Fruit fly (Drosophila melanogaster): Measurements from ENCODE around the gene Amnionless.

Gene Amnionless

dm6 chr2L:267441-268089 is 21.4 kb downstream of the Amnionless start, which contains the start of gene CG17075 (continued):
- TF ChIP-seq nerfin-1 (tag; optimal IDR thresholded peaks at IDR 0.05) (peak; percentile 71), CG4360 (GFP tag; IDR thresholded peaks at IDR 0.05) (peak; percentile 63), HLHmδ (GFP tag; optimal IDR thresholded peaks at IDR 0.05) (no peak), CG11504 (tag; optimal IDR thresholded peaks at IDR 0.05) (peak; percentile 96), CG2202 (tag; optimal IDR thresholded peaks at IDR 0.05) (peak; percentile 58), CG8944 (GFP tag; optimal IDR thresholded peaks at IDR 0.05) (peak; percentile 49), Dll (GFP tag; IDR thresholded peaks at IDR 0.05; ENCODE audit: partially characterized antibody) (no peak), Hr51 (GFP tag; optimal IDR thresholded peaks at IDR 0.05) (peak; percentile 75 to 96), dimm (GFP tag; IDR thresholded peaks at IDR 0.05) (peak; percentile 92), sim (GFP tag; IDR thresholded peaks at IDR 0.05) (peak; percentile 53; the same call in 1 of the 2 replicates), dm (GFP tag; optimal IDR thresholded peaks at IDR 0.05) (peak; percentile 31), NFAT (GFP tag; IDR thresholded peaks at IDR 0.05) (peak; percentile 90), CG7745 (tag; optimal IDR thresholded peaks at IDR 0.05) (no peak), CG15479 (GFP tag; optimal IDR thresholded peaks at IDR 0.05) (no peak), CG9817 (tag; optimal IDR thresholded peaks at IDR 0.05) (peak; percentile 93), CG15011 (GFP tag; optimal IDR thresholded peaks at IDR 0.05) (peak; percentile 88), Bdp1 (GFP tag; optimal IDR thresholded peaks at IDR 0.05) (peak; percentile 77), Blimp-1 (GFP tag; optimal IDR thresholded peaks at IDR 0.05) (peak; percentile 89), CG6791 (GFP tag; IDR thresholded peaks at IDR 0.05; ENCODE audit: partially characterized antibody) (no peak), CG13123 (GFP tag; optimal IDR thresholded peaks at IDR 0.05) (peak; percentile 86), Dad (GFP tag; optimal IDR thresholded peaks at IDR 0.05) (peak; percentile 82), slp2 (GFP tag; optimal IDR thresholded peaks at IDR 0.05) (peak; percentile 56), CG30403 (GFP tag; optimal IDR thresholded peaks at IDR 0.05) (peak; percentile 96), MTF-1 (GFP tag; optimal IDR thresholded peaks at IDR 0.05; ENCODE audit: borderline replicate concordance) (peak; percentile 69), CG17328 (GFP tag; IDR thresholded peaks at IDR 0.05) (peak; percentile 96), CG3163 (GFP tag; optimal IDR thresholded peaks at IDR 0.05) (peak; percentile 24), CG1603 (tag; optimal IDR thresholded peaks at IDR 0.05) (peak; percentile 83), Drgx (GFP tag; IDR thresholded peaks at IDR 0.05) (peak; percentile 95), trh (GFP tag; optimal IDR thresholded peaks at IDR 0.05) (peak; percentile 88), CG5953 (GFP tag; IDR thresholded peaks at IDR 0.05) (peak; percentile 91), bowl (GFP tag; IDR thresholded peaks at IDR 0.05) (peak; percentile 88), CG7963 (GFP tag; IDR thresholded peaks at IDR 0.05; ENCODE audit: partially characterized antibody) (no peak), Nf-YA (GFP tag; IDR thresholded peaks at IDR 0.05) (peak; percentile 89), CG10959 (GFP tag; IDR thresholded peaks at IDR 0.05) (peak; percentile 77), CG17359 (tag; optimal IDR thresholded peaks at IDR 0.05) (peak; percentile 96), psq (GFP tag; optimal IDR thresholded peaks at IDR 0.05) (peak; percentile 84), NC2β (GFP tag; optimal IDR thresholded peaks at IDR 0.05) (peak; percentile 65), da (GFP tag; optimal IDR thresholded peaks at IDR 0.05) (peak; percentile 40), CTCF (GFP tag; optimal IDR thresholded peaks at IDR 0.05) (peak; percentile 43)

- TF ChIP-seq CG4707 (GFP tag; optimal IDR thresholded peaks at IDR 0.05) (no peak), CG17186 (GFP tag; optimal IDR thresholded peaks at IDR 0.05) (no peak), CG12299 (tag; optimal IDR thresholded peaks at IDR 0.05) (no peak), Jarid2 (GFP tag; optimal IDR thresholded peaks at IDR 0.05) (no peak), trem (tag; optimal IDR thresholded peaks at IDR 0.05) (peak; percentile 10), slou (GFP tag; optimal IDR thresholded peaks at IDR 0.05) (no peak), chinmo (GFP tag; IDR thresholded peaks at IDR 0.05; ENCODE audit: partially characterized antibody) (no peak), pzg (GFP tag; optimal IDR thresholded peaks at IDR 0.05) (peak; percentile 58), CG12391 (tag; optimal IDR thresholded peaks at IDR 0.05) (no peak), ato (GFP tag; IDR thresholded peaks at IDR 0.05; ENCODE audit: partially characterized antibody) (0 out of 2 replicates have a peak, but pooled peaks have one; percentile 20), CG18764 (GFP tag; optimal IDR thresholded peaks at IDR 0.05) (no peak), CG9609 (GFP tag; optimal IDR thresholded peaks at IDR 0.05) (no peak), CG11504 (tag; optimal IDR thresholded peaks at IDR 0.05) (peak; percentile 22), CG16815 (GFP tag; optimal IDR thresholded peaks at IDR 0.05) (no peak)
These were observed 36.8 kb downstream of the Amnionless start, which contains the start of gene Rpp30 for dm6 chr2L:252174-252573. Gene Rpp30 (minus strand): TSS chr2L:252373.
